Fruit fly (Drosophila melanogaster) whole organism, embryonic: ENCODE measurements around the gene ebd2.
A peak's percentile ranks its signal among the peaks of the same experiment; 100 is the strongest.

Experiments used
- ATbp ChIP-seq: fragments of 200-800 bp; sonication (Bioruptor generic); optimal IDR thresholded peaks from 2 replicates; lab custom pipeline; 2017; ENCODE audit warnings: missing biosample characterization, mild to moderate bottlenecking, missing genetic modification characterization, missing genetic modification reagents
- Adf1 ChIP-seq: fragments of 200-800 bp; sonication (Bioruptor generic); IDR thresholded peaks from 2 replicates; pipeline ENCODE4 v1.3.6; 2022; ENCODE audit warnings: missing biosample characterization, missing genetic modification characterization
- CG10979 ChIP-seq: fragments of 200-800 bp; sonication (Bioruptor generic); optimal IDR thresholded peaks from 2 replicates; lab custom pipeline; 2018; ENCODE audit warnings: missing biosample characterization, mild to moderate bottlenecking, missing genetic modification characterization, moderate library complexity
- CG12236 ChIP-seq: fragments of 200-800 bp; sonication (Bioruptor generic); optimal IDR thresholded peaks from 2 replicates; lab custom pipeline; 2016; ENCODE audit warnings: missing biosample characterization, missing genetic modification characterization
- CG12299 ChIP-seq: fragments of 200-800 bp; sonication (Bioruptor generic); optimal IDR thresholded peaks from 2 replicates; lab custom pipeline; 2018; ENCODE audit warnings: missing biosample characterization, mild to moderate bottlenecking, missing genetic modification characterization
- CG14014 ChIP-seq: fragments of 200-800 bp; sonication (Bioruptor generic); IDR thresholded peaks from 2 replicates; pipeline ENCODE4 v1.3.6; 2022; ENCODE audit warnings: missing biosample characterization, missing genetic modification characterization
- CG15073 ChIP-seq: fragments of 200-800 bp; sonication (Bioruptor generic); optimal IDR thresholded peaks from 2 replicates; lab custom pipeline; 2016; ENCODE audit warnings: missing biosample characterization, missing genetic modification characterization
- CG16863 ChIP-seq: fragments of 200-800 bp; sonication (Bioruptor generic); optimal IDR thresholded peaks from 3 replicates; lab custom pipeline; 2016; ENCODE audit warnings: missing biosample characterization, missing genetic modification characterization
- CG17361 ChIP-seq: fragments of 200-800 bp; sonication (Bioruptor generic); IDR thresholded peaks from 3 replicates; pipeline ENCODE4 v1.3.6; 2022; ENCODE audit warnings: missing biosample characterization, missing genetic modification characterization
- CG17829 ChIP-seq: fragments of 200-800 bp; optimal IDR thresholded peaks from 2 replicates; lab custom pipeline; 2019; ENCODE audit warnings: missing biosample characterization, mild to moderate bottlenecking, missing genetic modification characterization, moderate library complexity
- CG17912 ChIP-seq: fragments of 200-800 bp; sonication (Bioruptor generic); optimal IDR thresholded peaks from 2 replicates; lab custom pipeline; 2018; ENCODE audit warnings: missing biosample characterization, mild to moderate bottlenecking, missing genetic modification characterization
- CG32532 ChIP-seq: fragments of 200-800 bp; sonication (Bioruptor generic); IDR thresholded peaks from 2 replicates; pipeline ENCODE4 v1.3.6; 2022; ENCODE audit warnings: missing biosample characterization, missing genetic modification characterization
- CG34376 ChIP-seq: fragments of 200-800 bp; sonication (Bioruptor generic); optimal IDR thresholded peaks from 2 replicates; lab custom pipeline; 2018; ENCODE audit warnings: missing biosample characterization, mild to moderate bottlenecking, missing genetic modification characterization
- CG34422 ChIP-seq: fragments of 200-800 bp; sonication (Bioruptor generic); IDR thresholded peaks from 3 replicates; pipeline ENCODE4 v1.3.6; 2022; ENCODE audit warnings: missing biosample characterization, missing genetic modification characterization
- CG3726 ChIP-seq: fragments of 200-800 bp; sonication (Bioruptor generic); IDR thresholded peaks from 3 replicates; pipeline ENCODE4, ENCODE4 v1.3.6; 2022; ENCODE audit warnings: missing biosample characterization, missing genetic modification characterization
- CG8765 ChIP-seq: fragments of 200-800 bp; sonication (Bioruptor generic); IDR thresholded peaks from 2 replicates; pipeline ENCODE4 v1.3.6; 2022; ENCODE audit warnings: missing biosample characterization, missing genetic modification characterization
- CoRest ChIP-seq: fragments of 200-800 bp; sonication (Bioruptor generic); optimal IDR thresholded peaks from 3 replicates; lab custom pipeline; 2018; ENCODE audit warnings: missing biosample characterization, mild to moderate bottlenecking, missing genetic modification characterization, moderate library complexity
- D ChIP-seq, 2 experiments: fragments of 200-800 bp in 1 of 2; fragments of >200 bp in 1 of 2; sonication (Bioruptor generic) in 1 of 2; optimal IDR thresholded peaks; 2 replicates in 1 of 2; 3 replicates in 1 of 2; lab custom pipeline; 2017; ENCODE audit warnings: mild to moderate bottlenecking in 1 of 2, missing biosample characterization in 1 of 2, missing genetic modification characterization in 1 of 2, missing genetic modification reagents in 1 of 2
- Doc3 ChIP-seq: fragments of 200-800 bp; sonication (Bioruptor generic); IDR thresholded peaks from 3 replicates; pipeline ENCODE4 v1.3.6; 2022; ENCODE audit warnings: missing biosample characterization, missing genetic modification characterization; ENCODE audit not compliant: partially characterized antibody
- Dref ChIP-seq: fragments of 200-800 bp; sonication (Bioruptor generic); IDR thresholded peaks from 2 replicates; pipeline ENCODE4 v1.3.6; 2022; ENCODE audit warnings: missing biosample characterization, missing genetic modification characterization
- Elba2 ChIP-seq: fragments of 200-800 bp; sonication (Bioruptor generic); optimal IDR thresholded peaks from 3 replicates; lab custom pipeline; 2016; ENCODE audit warnings: missing biosample characterization, missing genetic modification characterization
- HLH3B ChIP-seq: fragments of 200-800 bp; sonication (Bioruptor generic); IDR thresholded peaks from 2 replicates; pipeline ENCODE4 v1.3.6; 2022; ENCODE audit warnings: missing biosample characterization, missing genetic modification characterization
- Lpt ChIP-seq: fragments of >200 bp; optimal IDR thresholded peaks from 2 replicates; lab custom pipeline; 2018; ENCODE audit warnings: missing biosample characterization, missing genetic modification characterization
- MESR4 ChIP-seq: fragments of 200-800 bp; sonication (Bioruptor generic); optimal IDR thresholded peaks from 2 replicates; lab custom pipeline; 2018; ENCODE audit warnings: missing biosample characterization, mild to moderate bottlenecking, missing genetic modification characterization, moderate library complexity
- Mad ChIP-seq: fragments of 200-800 bp; sonication (Bioruptor generic); optimal IDR thresholded peaks from 2 replicates; lab custom pipeline; 2016; ENCODE audit warnings: missing biosample characterization, missing genetic modification characterization
- Opbp ChIP-seq: fragments of 200-800 bp; sonication (Bioruptor generic); IDR thresholded peaks from 3 replicates; pipeline ENCODE4 v1.3.6; 2022; ENCODE audit warnings: missing biosample characterization, missing genetic modification characterization; ENCODE audit not compliant: partially characterized antibody
- PHDP ChIP-seq: fragments of 200-800 bp; sonication (Bioruptor generic); optimal IDR thresholded peaks from 3 replicates; lab custom pipeline; 2018; ENCODE audit warnings: missing biosample characterization, mild to moderate bottlenecking, missing genetic modification characterization, moderate library complexity
- Sry-β ChIP-seq: fragments of 200-800 bp; sonication (Bioruptor generic); optimal IDR thresholded peaks from 2 replicates; lab custom pipeline; 2018; ENCODE audit warnings: missing biosample characterization, mild to moderate bottlenecking, missing genetic modification characterization, moderate library complexity
- abd-A ChIP-seq: fragments of 200-800 bp; sonication (Bioruptor generic); optimal IDR thresholded peaks from 3 replicates; lab custom pipeline; 2019; ENCODE audit warnings: missing biosample characterization, mild to moderate bottlenecking, missing genetic modification characterization, moderate library complexity
- aop ChIP-seq: fragments of 200-800 bp; sonication (Bioruptor generic); IDR thresholded peaks from 2 replicates; pipeline ENCODE4 v1.3.6; 2022; ENCODE audit warnings: missing biosample characterization, missing genetic modification characterization
- ash1 ChIP-seq: fragments of 200-800 bp; sonication (Bioruptor generic); optimal IDR thresholded peaks from 2 replicates; lab custom pipeline; 2018; ENCODE audit warnings: missing biosample characterization, mild to moderate bottlenecking, missing genetic modification characterization
- crp ChIP-seq, 2 experiments: fragments of 200-800 bp; sonication (Bioruptor generic); optimal IDR thresholded peaks; 2 replicates in 1 of 2; 3 replicates in 1 of 2; lab custom pipeline; 2017; ENCODE audit warnings: missing biosample characterization in 2 of 2, missing genetic modification characterization in 2 of 2, mild to moderate bottlenecking in 1 of 2, moderate library complexity in 1 of 2
- exex ChIP-seq: fragments of 200-800 bp; sonication (Bioruptor generic); optimal IDR thresholded peaks from 4 replicates; lab custom pipeline; 2018; ENCODE audit warnings: missing biosample characterization, mild to moderate bottlenecking, missing genetic modification characterization, moderate library complexity
- eyg ChIP-seq: fragments of 200-800 bp; sonication (Bioruptor generic); optimal IDR thresholded peaks from 3 replicates; lab custom pipeline; 2016; ENCODE audit warnings: missing biosample characterization, missing genetic modification characterization
- gcm2 ChIP-seq: fragments of 200-800 bp; sonication (Bioruptor generic); optimal IDR thresholded peaks from 2 replicates; lab custom pipeline; 2016; ENCODE audit warnings: missing biosample characterization, missing genetic modification characterization
- gro ChIP-seq: fragments of 200-800 bp; sonication (Bioruptor generic); optimal IDR thresholded peaks from 2 replicates; lab custom pipeline; 2016; ENCODE audit warnings: missing biosample characterization, missing genetic modification characterization
- hkb ChIP-seq, 2 experiments: fragments of 200-800 bp in 1 of 2; fragments of >200 bp in 1 of 2; sonication (Bioruptor generic) in 1 of 2; IDR thresholded peaks in 1 of 2; optimal IDR thresholded peaks in 1 of 2; 2 replicates each; pipeline versions ENCODE4 v1.3.6 to Lab custom; 2017 to 2022; ENCODE audit warnings: missing biosample characterization in 1 of 2, missing genetic modification characterization in 1 of 2
- ind ChIP-seq: fragments of 200-800 bp; sonication (Bioruptor generic); optimal IDR thresholded peaks from 3 replicates; lab custom pipeline; 2016; ENCODE audit warnings: missing biosample characterization, missing genetic modification characterization
- kni ChIP-seq: fragments of 200-800 bp; sonication (Bioruptor generic); optimal IDR thresholded peaks from 3 replicates; lab custom pipeline; 2017; ENCODE audit warnings: mild to moderate bottlenecking, missing biosample characterization, missing genetic modification reagents, missing genetic modification characterization
- mam ChIP-seq: fragments of 200-800 bp; sonication (Bioruptor generic); optimal IDR thresholded peaks from 3 replicates; lab custom pipeline; 2016; ENCODE audit warnings: missing biosample characterization, missing genetic modification characterization
- mirr ChIP-seq: fragments of 200-800 bp; sonication (Bioruptor generic); optimal IDR thresholded peaks from 3 replicates; lab custom pipeline; 2018; ENCODE audit warnings: missing biosample characterization, mild to moderate bottlenecking, missing genetic modification characterization
- nom ChIP-seq: fragments of 200-800 bp; sonication (Bioruptor generic); optimal IDR thresholded peaks from 2 replicates; lab custom pipeline; 2017; ENCODE audit warnings: missing biosample characterization, missing genetic modification characterization, mild to moderate bottlenecking, moderate library complexity, missing genetic modification reagents
- oc ChIP-seq: fragments of 200-800 bp; sonication (Bioruptor generic); optimal IDR thresholded peaks from 2 replicates; lab custom pipeline; 2018; ENCODE audit warnings: missing biosample characterization, mild to moderate bottlenecking, missing genetic modification characterization, moderate library complexity
- onecut ChIP-seq: fragments of 200-800 bp; sonication (Bioruptor generic); IDR thresholded peaks from 2 replicates; pipeline ENCODE4 v1.3.6; 2022; ENCODE audit warnings: missing biosample characterization, missing genetic modification characterization
- psq ChIP-seq: fragments of 200-800 bp; sonication (Bioruptor generic); optimal IDR thresholded peaks from 2 replicates; lab custom pipeline; 2017; ENCODE audit warnings: missing biosample characterization, missing genetic modification characterization
- sd ChIP-seq: fragments of 200-800 bp; sonication (Bioruptor generic); optimal IDR thresholded peaks from 3 replicates; lab custom pipeline; 2018; ENCODE audit warnings: missing biosample characterization, mild to moderate bottlenecking, missing genetic modification characterization, moderate library complexity
- slp2 ChIP-seq: fragments of 200-800 bp; sonication (Bioruptor generic); optimal IDR thresholded peaks from 2 replicates; lab custom pipeline; 2016; ENCODE audit warnings: missing biosample characterization, missing genetic modification characterization
- sna ChIP-seq: fragments of 200-800 bp; sonication (Bioruptor generic); IDR thresholded peaks from 2 replicates; pipeline ENCODE4 v1.3.6; 2022; ENCODE audit warnings: missing biosample characterization, missing genetic modification characterization; ENCODE audit not compliant: partially characterized antibody
- sug ChIP-seq: fragments of 200-800 bp; optimal IDR thresholded peaks from 2 replicates; lab custom pipeline; 2019; ENCODE audit warnings: missing biosample characterization, mild to moderate bottlenecking, missing genetic modification characterization, moderate library complexity

The ebd2 gene

dm6 chr3L:21348983-21349432 lies at the start of gene ebd2:
TSS of gene ebd2 (minus strand) at chr3L:21349288.
- TF ChIP-seq ash1 (GFP tag; lab: Kevin White, UChicago) (no peak), sna (GFP tag; lab: Robert Waterston, UW) (no peak), PHDP (tag; lab: Kevin White, UChicago) (peak; percentile 36), mam (GFP tag; lab: Kevin White, UChicago) (no peak), CG34376 (GFP tag; lab: Kevin White, UChicago) (peak; percentile 68), CG15073 (peak; percentile 53), CG32532 (GFP tag; lab: Robert Waterston, UW) (peak; percentile 31; the same call in 1 of the 2 replicates), D (optimal IDR thresholded peaks at IDR 0.05; lab: Kevin White, UChicago) (no peak), D (GFP tag; optimal IDR thresholded peaks at IDR 0.05; lab: Kevin White, UChicago) (no peak), Opbp (GFP tag; lab: Robert Waterston, UW) (no peak), CG12236 (no peak), ATbp (GFP tag; lab: Kevin White, UChicago) (peak; percentile 1), sd (tag; lab: Kevin White, UChicago) (peak; percentile 77), CG12299 (tag; lab: Kevin White, UChicago) (peak; percentile 23), slp2 (GFP tag; lab: Kevin White, UChicago) (no peak), psq (GFP tag; lab: Kevin White, UChicago) (no peak), CG14014 (peak; percentile 30; the same call in 1 of the 2 replicates), CG17912 (GFP tag; lab: Kevin White, UChicago) (no peak), crp (GFP tag; optimal IDR thresholded peaks at IDR 0.05; lab: Kevin White, UChicago) (no peak), eyg (GFP tag; lab: Kevin White, UChicago) (no peak), HLH3B (0 out of 2 replicates have a peak, but pooled peaks have one; percentile 43), Lpt (GFP tag; lab: Kevin White, UChicago) (no peak), CoRest (tag; lab: Kevin White, UChicago) (peak; percentile 6), gcm2 (GFP tag; lab: Kevin White, UChicago) (no peak), gro (GFP tag; lab: Kevin White, UChicago) (no peak), kni (peak; percentile 72), Sry-β (GFP tag; lab: Kevin White, UChicago) (no peak), ind (GFP tag; lab: Kevin White, UChicago) (no peak), Doc3 (GFP tag; lab: Robert Waterston, UW) (0 out of 3 replicates have a peak, but pooled peaks have one; percentile 26), Dref (GFP tag; lab: Robert Waterston, UW) (0 out of 2 replicates have a peak, but pooled peaks have one; percentile 1), hkb (optimal IDR thresholded peaks at IDR 0.05; lab: Kevin White, UChicago) (no peak), hkb (GFP tag; IDR thresholded peaks at IDR 0.05; lab: Robert Waterston, UW) (peak; percentile 6; the same call in 1 of the 2 replicates), CG17829 (tag; lab: Kevin White, UChicago) (no peak), CG16863 (GFP tag; lab: Kevin White, UChicago) (peak; percentile 20), exex (tag; lab: Kevin White, UChicago) (peak; percentile 55), CG8765 (GFP tag; lab: Robert Waterston, UW) (no peak), mirr (GFP tag; lab: Kevin White, UChicago) (peak; percentile 18), Mad (GFP tag; lab: Kevin White, UChicago) (no peak), MESR4 (GFP tag; lab: Kevin White, UChicago) (no peak), abd-A (no peak), aop (GFP tag; lab: Robert Waterston, UW) (no peak), Elba2 (GFP tag; lab: Kevin White, UChicago) (no peak), CG34422 (GFP tag; lab: Robert Waterston, UW) (0 out of 3 replicates have a peak, but pooled peaks have one; percentile 31), CG17361 (GFP tag; lab: Robert Waterston, UW) (no peak), CG3726 (GFP tag; lab: Robert Waterston, UW) (no peak), sug (peak; percentile 69), oc (tag; lab: Kevin White, UChicago) (peak; percentile 19), nom (GFP tag; lab: Kevin White, UChicago) (no peak), CG10979 (tag; lab: Kevin White, UChicago) (no peak), onecut (peak; percentile 3; the same call in 1 of the 2 replicates), Adf1 (GFP tag; lab: Robert Waterston, UW) (peak; percentile 59)
